Worm (Caenorhabditis elegans) whole organism, L2 larva: Measurements from ENCODE around the gene srw-67.

Experiments
- ama-1 ChIP-seq: fragments of 150-350 bp; optimal IDR thresholded peaks from 2 replicates; lab custom pipeline; 2018; ENCODE audit warnings: inconsistent platforms
- lsy-2 ChIP-seq, 2 experiments: fragments of 150-350 bp in 1 of 2; sonication (generic microtip) in 1 of 2; optimal IDR thresholded peaks; 2 replicates each; lab custom pipeline; 2014 to 2017; ENCODE audit warnings: missing biosample characterization in 2 of 2, missing genetic modification characterization in 2 of 2

DNA sequence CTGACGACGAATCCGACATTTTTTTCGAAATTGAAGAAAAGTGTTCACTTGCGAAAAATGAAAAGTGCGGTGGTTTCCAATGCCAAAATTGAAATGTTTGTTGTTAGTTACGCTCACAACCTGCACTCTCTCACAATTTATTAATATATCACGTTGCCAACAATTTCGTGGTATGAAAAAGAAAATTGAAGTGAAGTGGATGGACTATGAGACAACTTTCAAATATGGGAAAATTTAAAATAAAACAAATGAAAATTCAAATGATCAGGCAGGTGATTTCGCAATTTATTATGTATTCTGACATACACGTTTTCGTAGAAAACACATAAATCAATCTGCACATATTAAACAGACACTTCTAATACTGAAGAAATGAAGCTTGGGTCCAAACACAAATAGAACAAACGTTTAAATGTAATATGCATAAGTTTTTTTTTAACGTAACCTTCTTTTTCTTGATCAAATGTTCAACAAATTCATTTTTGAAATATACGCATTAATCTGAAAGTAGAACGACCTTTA is 31.3 kb upstream of the srw-67 start, which contains the start of gene srp-6:
- TF ChIP-seq lsy-2 (tag; optimal IDR thresholded peaks at IDR 0.05; lab: Kevin White, UChicago): no peak
- no peak for TF ChIP-seq ama-1 (lab: Kevin White, UChicago)
